Worm (Caenorhabditis elegans) whole organism, L1 larva: ENCODE measurements around the gene C12D12.1.

ENCODE experiments used
- ama-1 ChIP-seq: fragments of 150-350 bp; optimal IDR thresholded peaks from 2 replicates; lab custom pipeline; 2014
- fkh-10 ChIP-seq: sonication (generic microtip); optimal IDR thresholded peaks from 2 replicates; lab custom pipeline; 2017; ENCODE audit warnings: missing biosample characterization, missing genetic modification reagents, missing genetic modification characterization
- fos-1 ChIP-seq: fragments of 150-350 bp; optimal IDR thresholded peaks from 2 replicates; lab custom pipeline; 2014; ENCODE audit warnings: missing biosample characterization, missing genetic modification characterization
- irx-1 ChIP-seq: sonication (generic microtip); optimal IDR thresholded peaks from 2 replicates; lab custom pipeline; 2016; ENCODE audit warnings: missing genetic modification characterization, missing compliant biosample characterization
- lin-14 ChIP-seq: fragments of 200-800 bp; sonication (Bioruptor generic); optimal IDR thresholded peaks from 2 replicates; lab custom pipeline; 2018; ENCODE audit warnings: mild to moderate bottlenecking, missing genetic modification characterization, moderate library complexity, missing compliant biosample characterization
- lsy-2 ChIP-seq, 2 experiments: fragments of 150-350 bp; optimal IDR thresholded peaks; 2 replicates each; lab custom pipeline; 2014; ENCODE audit warnings: missing biosample characterization in 2 of 2, missing genetic modification characterization in 2 of 2
- nhr-77 ChIP-seq: fragments of 150-350 bp; optimal IDR thresholded peaks from 2 replicates; lab custom pipeline; 2014; ENCODE audit warnings: missing biosample characterization, missing genetic modification characterization
- pqm-1 ChIP-seq: sonication (generic microtip); optimal IDR thresholded peaks from 3 replicates; lab custom pipeline; 2017; ENCODE audit warnings: missing biosample characterization, missing genetic modification characterization
- snpc-4 ChIP-seq: fragments of 150-350 bp; optimal IDR thresholded peaks from 2 replicates; lab custom pipeline; 2014; ENCODE audit warnings: missing biosample characterization, missing genetic modification characterization
- tbx-2 ChIP-seq: sonication (generic microtip); optimal IDR thresholded peaks from 2 replicates; lab custom pipeline; 2016; ENCODE audit warnings: missing genetic modification characterization, missing compliant biosample characterization
- zag-1 ChIP-seq: fragments of 150-350 bp; optimal IDR thresholded peaks from 2 replicates; lab custom pipeline; 2014; ENCODE audit warnings: missing biosample characterization, missing genetic modification characterization
- ztf-11 ChIP-seq, 2 experiments: sonication (generic microtip); optimal IDR thresholded peaks; 2 replicates each; lab custom pipeline; 2016 to 2017; ENCODE audit warnings: missing genetic modification characterization in 2 of 2, missing biosample characterization in 1 of 2, missing compliant biosample characterization in 1 of 2

ce11 chrX:3500903-3501302, 1.9 kb downstream of the C12D12.1 start:
- TF ChIP-seq ztf-11 (tag; optimal IDR thresholded peaks at IDR 0.05; lab: Kevin White, UChicago), result no peak
- TF ChIP-seq lsy-2 (tag; optimal IDR thresholded peaks at IDR 0.05; lab: Kevin White, UChicago), result no peak
- no peak for TF ChIP-seq irx-1
- no peak for TF ChIP-seq tbx-2 (tag; lab: Kevin White, UChicago)
- TF ChIP-seq pqm-1 (tag; lab: Kevin White, UChicago), result no peak
- TF ChIP-seq lin-14 (GFP tag; lab: Kevin White, UChicago), result no peak
- no peak for TF ChIP-seq fkh-10 (GFP tag; lab: Kevin White, UChicago)
- TF ChIP-seq nhr-77 (tag; lab: Kevin White, UChicago), result no peak
- TF ChIP-seq snpc-4 (tag; lab: Kevin White, UChicago), result no peak
- no peak for TF ChIP-seq zag-1
- TF ChIP-seq fos-1, result no peak
- TF ChIP-seq ama-1 (lab: Kevin White, UChicago), result no peak
